Worm (Caenorhabditis elegans) whole organism, L4/young adult: ENCODE data around the gene col-129.

ENCODE experiments used
- W03F9.2 ChIP-seq: fragments of 150-350 bp; optimal IDR thresholded peaks from 2 replicates; lab custom pipeline; 2014; ENCODE audit warnings: missing biosample characterization, missing genetic modification characterization
- dao-5 ChIP-seq: sonication (generic microtip); optimal IDR thresholded peaks from 2 replicates; lab custom pipeline; 2016; ENCODE audit warnings: missing genotype, missing genetic modification characterization, moderate library complexity, missing compliant biosample characterization
- him-1 ChIP-seq: sonication (generic microtip); optimal IDR thresholded peaks from 2 replicates; lab custom pipeline; 2016; ENCODE audit warnings: missing genotype, missing genetic modification reagents, missing genetic modification characterization, missing compliant biosample characterization

DNA sequence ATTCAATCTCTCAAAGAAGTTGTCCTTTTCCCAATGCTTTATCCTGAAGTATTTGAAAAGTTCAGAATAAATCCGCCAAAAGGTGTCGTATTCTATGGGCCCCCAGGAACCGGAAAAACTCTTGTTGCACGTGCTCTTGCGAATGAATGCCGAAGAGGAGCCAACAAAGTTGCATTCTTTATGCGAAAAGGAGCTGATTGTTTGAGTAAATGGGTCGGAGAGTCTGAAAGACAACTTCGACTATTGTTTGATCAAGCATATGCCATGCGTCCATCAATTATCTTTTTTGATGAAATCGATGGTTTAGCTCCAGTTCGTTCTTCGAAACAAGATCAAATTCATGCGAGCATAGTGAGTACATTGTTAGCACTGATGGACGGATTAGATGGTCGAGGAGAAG is 29.4 kb downstream of the col-129 start:
- TF ChIP-seq him-1, result no peak
- TF ChIP-seq W03F9.2 (tag; lab: Kevin White, UChicago), result no peak
- no peak for TF ChIP-seq dao-5
